Fruit fly (Drosophila melanogaster): ENCODE data around the gene Dnaaf4.

dm6 chr2L:11100516-11101061, 20.9 kb downstream of the Dnaaf4 start, which contains the start of gene Ge-1:
- no peak for TF ChIP-seq CG6163 (GFP tag; IDR thresholded peaks at IDR 0.05)
- TF ChIP-seq CG6854 (GFP tag; optimal IDR thresholded peaks at IDR 0.05): no peak
- no peak for TF ChIP-seq OdsH (GFP tag; optimal IDR thresholded peaks at IDR 0.05)
- no peak for TF ChIP-seq CG8632 (GFP tag; optimal IDR thresholded peaks at IDR 0.05)
- TF ChIP-seq Ets21C (GFP tag; optimal IDR thresholded peaks at IDR 0.05): no peak
- TF ChIP-seq CG10631 (GFP tag; optimal IDR thresholded peaks at IDR 0.05): no peak
- no peak for TF ChIP-seq svp (GFP tag)
- no peak for TF ChIP-seq CG9139 (GFP tag; optimal IDR thresholded peaks at IDR 0.05)
- no peak for TF ChIP-seq CG11902 (GFP tag; optimal IDR thresholded peaks at IDR 0.05)
- no peak for TF ChIP-seq CG1621 (tag; optimal IDR thresholded peaks at IDR 0.05)

Data from whole organism, prepupa.